Fruit fly (Drosophila melanogaster): ENCODE measurements around the gene CG10565.

DNA sequence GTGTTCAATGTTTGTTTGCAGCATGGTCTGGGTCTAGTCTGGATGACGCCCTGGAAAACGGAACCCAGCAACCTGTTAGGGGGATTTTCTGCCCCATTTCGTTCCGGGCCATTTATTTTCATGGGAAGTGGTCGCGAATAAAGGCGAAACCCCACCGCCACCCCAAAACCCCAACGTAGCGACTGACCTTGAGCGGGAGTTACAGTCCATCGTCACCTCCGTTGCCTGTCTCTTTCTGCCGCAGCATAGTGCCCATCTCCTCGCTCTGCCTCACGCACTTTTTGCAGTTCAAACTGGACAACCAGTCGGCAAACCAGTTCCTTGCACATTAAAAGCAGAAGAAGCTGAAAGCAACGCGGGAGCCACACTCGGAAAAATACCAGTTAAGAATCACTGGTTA lies 37.6 kb downstream of the CG10565 start:
- no peak for TF ChIP-seq psq (optimal IDR thresholded peaks at IDR 0.05)
- no peak for TF ChIP-seq Sin3A (optimal IDR thresholded peaks at IDR 0.05)
- no peak for TF ChIP-seq insv (optimal IDR thresholded peaks at IDR 0.05)
- TF ChIP-seq ttk (optimal IDR thresholded peaks at IDR 0.05) = no peak
- TF ChIP-seq Myc (optimal IDR thresholded peaks at IDR 0.05) = no peak
- no peak for TF ChIP-seq h (optimal IDR thresholded peaks at IDR 0.05)
